Worm (Caenorhabditis elegans): ENCODE data around the gene tag-280.
A peak's percentile ranks its signal among the peaks of the same experiment; 100 is the strongest.
"Not testable (repeated sequence)": the region's sequence is repeated elsewhere in the genome, so short reads cannot be mapped to it uniquely, and the experiment has no call there.

The tag-280 gene

DNA sequence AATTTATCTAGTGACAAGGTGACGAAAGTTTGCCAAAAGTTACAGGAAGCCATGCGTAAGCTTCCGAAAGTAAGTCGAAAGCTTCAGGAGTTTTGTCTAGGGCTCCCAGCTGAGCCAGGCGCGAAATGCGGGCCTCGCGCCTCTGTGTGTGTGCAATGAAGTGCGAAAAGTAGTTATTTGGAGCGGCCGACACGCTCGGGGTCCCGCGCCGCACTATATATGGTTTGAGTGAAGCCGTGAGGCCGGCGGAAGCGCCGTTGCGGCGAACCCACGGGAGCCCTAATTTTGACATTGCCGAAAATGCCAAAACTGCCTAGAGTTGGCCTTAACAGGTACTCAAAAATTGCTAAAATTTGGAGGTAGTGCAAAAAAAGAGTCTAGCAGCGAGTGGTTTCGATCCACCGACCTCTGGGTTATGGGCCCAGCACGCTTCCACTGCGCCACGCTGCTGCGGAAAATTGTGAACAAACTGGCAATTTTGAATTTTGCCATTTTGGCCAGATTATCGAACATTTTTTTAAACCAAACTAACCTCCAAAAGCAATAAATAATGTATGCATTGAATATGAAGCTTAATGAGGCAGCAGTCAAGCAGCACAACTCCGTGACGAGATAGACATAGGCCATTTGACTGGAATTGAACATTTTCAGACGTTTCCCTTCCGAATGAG, 25.1 kb upstream of the tag-280 start:
- no peak for TF ChIP-seq ttx-3 (tag; optimal IDR thresholded peaks at IDR 0.05)
- TF ChIP-seq sdc-2 (tag; optimal IDR thresholded peaks at IDR 0.05): no peak
- no peak for TF ChIP-seq ceh-30 (tag; optimal IDR thresholded peaks at IDR 0.05)
- no peak for TF ChIP-seq ref-2 (tag; optimal IDR thresholded peaks at IDR 0.05)
- no peak for TF ChIP-seq hlh-13 (GFP tag; optimal IDR thresholded peaks at IDR 0.05)
- TF ChIP-seq npax-4 (tag; optimal IDR thresholded peaks at IDR 0.05): no peak
- no peak for TF ChIP-seq sox-2 (GFP tag; IDR thresholded peaks at IDR 0.05)
- TF ChIP-seq ceh-22 (tag; optimal IDR thresholded peaks at IDR 0.05): no peak
- no peak for TF ChIP-seq rnt-1 (tag; optimal IDR thresholded peaks at IDR 0.05)
- no peak for TF ChIP-seq K09A11.1 (tag; optimal IDR thresholded peaks at IDR 0.05; ENCODE audit: insufficient read depth)
- no peak for TF ChIP-seq elt-2 (tag; optimal IDR thresholded peaks at IDR 0.05)
- TF ChIP-seq hlh-30 (tag; optimal IDR thresholded peaks at IDR 0.05; ENCODE audit: insufficient read depth): no peak
- no peak for TF ChIP-seq C38D4.7 (GFP tag; optimal IDR thresholded peaks at IDR 0.05)
- TF ChIP-seq pax-1 (tag; optimal IDR thresholded peaks at IDR 0.05): no peak
- no peak for TF ChIP-seq mec-3 (tag; optimal IDR thresholded peaks at IDR 0.05; ENCODE audit: borderline replicate concordance)
- TF ChIP-seq zip-5 (tag; optimal IDR thresholded peaks at IDR 0.05): no peak
- no peak for TF ChIP-seq lin-11 (tag; optimal IDR thresholded peaks at IDR 0.05)

DNA sequence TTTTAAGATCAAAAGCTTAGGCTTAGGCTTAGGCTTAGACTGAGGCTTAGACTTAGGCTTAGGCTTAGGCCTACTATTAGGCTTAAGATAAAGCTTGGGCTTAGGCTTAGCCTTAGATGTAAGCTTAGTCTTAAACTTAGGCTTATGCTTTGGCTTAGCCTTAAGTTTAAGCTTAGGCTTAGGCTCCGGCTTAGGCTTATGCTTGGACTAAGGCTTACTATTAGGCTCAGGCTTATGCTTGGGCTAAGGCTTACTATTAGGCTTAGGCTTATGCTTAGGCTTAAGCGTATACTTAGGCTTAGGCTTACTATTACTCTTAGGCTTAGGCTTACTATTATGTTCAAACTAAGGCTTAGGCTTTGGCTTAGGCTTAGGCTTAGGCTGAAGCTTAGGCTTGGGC, 23.7 kb upstream of the tag-280 start:
- TF ChIP-seq dve-1 (tag; optimal IDR thresholded peaks at IDR 0.05): peak; percentile 70
- no peak for TF ChIP-seq K02D7.2 (tag; optimal IDR thresholded peaks at IDR 0.05)

DNA sequence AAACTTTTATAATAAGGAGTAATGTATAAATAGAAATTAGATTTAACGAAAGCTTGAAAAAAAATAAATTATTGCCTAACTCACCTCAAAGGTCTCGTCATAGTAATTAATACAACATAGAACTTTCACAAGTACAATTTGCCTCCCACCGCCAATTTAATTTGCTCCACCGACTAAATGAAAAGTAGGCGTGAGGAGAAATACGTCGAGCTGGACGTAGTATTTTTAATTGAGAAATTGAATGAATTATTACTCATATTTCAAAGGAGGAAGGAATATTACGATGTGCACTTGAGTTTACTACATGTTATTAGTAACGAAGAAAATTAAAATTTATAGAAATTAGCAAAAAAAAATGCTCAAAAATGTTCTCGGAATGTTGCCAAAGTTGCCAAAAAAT, 22.0 kb upstream of the tag-280 start, which contains the start of gene Y57A10C.9:
Gene Y57A10C.9, minus strand, starts transcription at position 101 of the 400 bp plus-strand sequence.
- no peak for TF ChIP-seq ttx-3 (tag; optimal IDR thresholded peaks at IDR 0.05)
- no peak for TF ChIP-seq ref-2 (tag; optimal IDR thresholded peaks at IDR 0.05)
- no peak for TF ChIP-seq syd-9 (tag; optimal IDR thresholded peaks at IDR 0.05)
- no peak for TF ChIP-seq pha-4 (tag; optimal IDR thresholded peaks at IDR 0.05)
- TF ChIP-seq lim-6 (tag; optimal IDR thresholded peaks at IDR 0.05): no peak
- TF ChIP-seq K02D7.2 (tag; optimal IDR thresholded peaks at IDR 0.05): no peak
- no peak for TF ChIP-seq che-1 (tag; optimal IDR thresholded peaks at IDR 0.05)
- TF ChIP-seq ceh-14 (tag; optimal IDR thresholded peaks at IDR 0.05): peak; percentile 39
- no peak for TF ChIP-seq eyg-1 (tag; optimal IDR thresholded peaks at IDR 0.05)

DNA sequence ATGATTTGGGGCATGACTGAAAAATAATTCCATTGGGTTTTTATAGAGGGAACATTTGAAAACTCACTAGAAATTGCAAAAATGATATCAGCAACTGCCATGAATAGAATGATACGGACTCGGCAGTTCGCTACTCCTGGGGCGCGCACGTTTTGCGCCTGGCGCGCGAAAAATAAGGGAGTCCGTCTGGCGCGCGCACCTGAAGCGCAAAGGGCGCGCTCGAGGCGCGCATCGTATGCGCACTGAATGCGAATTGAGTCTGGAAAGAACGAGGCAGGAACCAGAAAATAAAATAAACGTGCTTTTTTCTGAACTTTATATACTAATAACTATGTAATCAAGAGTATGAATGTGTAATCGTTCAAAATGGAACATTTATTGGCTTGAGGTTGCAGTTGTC, 19.3 kb upstream of the tag-280 start, which contains the start of gene Y57A10C.10:
Gene Y57A10C.10, minus strand, starts transcription at position 101 of the 400 bp plus-strand sequence.
- not testable (repeated sequence) for TF ChIP-seq unc-55 (GFP tag; optimal IDR thresholded peaks at IDR 0.05); sdc-2 (tag; optimal IDR thresholded peaks at IDR 0.05); dmd-4 (tag; optimal IDR thresholded peaks at IDR 0.05; ENCODE audit: borderline replicate concordance)

DNA sequence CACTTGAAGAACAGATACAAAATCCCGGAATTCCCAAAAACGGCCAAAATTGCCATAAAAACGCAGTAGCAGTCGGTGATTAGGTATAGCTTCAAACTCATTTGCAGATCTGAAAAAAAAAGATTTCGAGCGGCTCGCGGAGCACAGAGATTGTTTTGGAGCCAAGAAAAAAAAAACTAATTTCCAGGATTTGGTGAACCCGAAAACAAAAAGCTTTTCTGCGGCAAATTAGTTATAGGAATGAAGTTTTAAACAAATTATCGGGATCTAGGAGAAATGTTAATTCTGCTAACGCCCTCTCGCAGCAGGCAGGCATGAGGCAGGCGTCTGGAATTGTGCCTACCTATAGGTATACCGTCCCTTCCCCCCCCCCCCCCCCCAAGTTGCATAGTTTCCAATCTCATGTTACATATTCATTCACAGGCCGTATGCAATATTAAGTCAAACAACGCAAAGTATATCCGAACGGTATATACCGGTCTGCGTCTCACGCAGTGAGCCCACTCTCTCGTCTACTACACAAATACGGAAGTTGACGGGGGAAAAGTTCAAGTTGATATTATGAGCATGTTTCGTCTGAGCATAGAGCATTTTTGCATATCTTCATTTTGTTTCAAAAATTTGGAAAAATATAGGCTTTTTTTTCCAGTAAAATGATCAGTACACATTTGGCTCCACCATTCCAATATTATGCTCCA, 15.6 kb upstream of the tag-280 start, which contains the start of the genes W05H5.1 and pitr-6:
Gene W05H5.1, minus strand, starts transcription at position 101 of the 698 bp plus-strand sequence.
Gene pitr-6, plus strand, starts transcription at position 648 of the 698 bp plus-strand sequence.
- no peak for TF ChIP-seq T23F11.4 (GFP tag; optimal IDR thresholded peaks at IDR 0.05)
- no peak for TF ChIP-seq hlh-6 (tag; optimal IDR thresholded peaks at IDR 0.05)
- no peak for TF ChIP-seq elt-4 (tag; optimal IDR thresholded peaks at IDR 0.05)
- TF ChIP-seq elt-2 (tag; optimal IDR thresholded peaks at IDR 0.05): no peak
- TF ChIP-seq ceh-6 (GFP tag; optimal IDR thresholded peaks at IDR 0.05): no peak
